ENCODE assay signal across 4 fruit fly cellular contexts in the genomic region with DNA sequence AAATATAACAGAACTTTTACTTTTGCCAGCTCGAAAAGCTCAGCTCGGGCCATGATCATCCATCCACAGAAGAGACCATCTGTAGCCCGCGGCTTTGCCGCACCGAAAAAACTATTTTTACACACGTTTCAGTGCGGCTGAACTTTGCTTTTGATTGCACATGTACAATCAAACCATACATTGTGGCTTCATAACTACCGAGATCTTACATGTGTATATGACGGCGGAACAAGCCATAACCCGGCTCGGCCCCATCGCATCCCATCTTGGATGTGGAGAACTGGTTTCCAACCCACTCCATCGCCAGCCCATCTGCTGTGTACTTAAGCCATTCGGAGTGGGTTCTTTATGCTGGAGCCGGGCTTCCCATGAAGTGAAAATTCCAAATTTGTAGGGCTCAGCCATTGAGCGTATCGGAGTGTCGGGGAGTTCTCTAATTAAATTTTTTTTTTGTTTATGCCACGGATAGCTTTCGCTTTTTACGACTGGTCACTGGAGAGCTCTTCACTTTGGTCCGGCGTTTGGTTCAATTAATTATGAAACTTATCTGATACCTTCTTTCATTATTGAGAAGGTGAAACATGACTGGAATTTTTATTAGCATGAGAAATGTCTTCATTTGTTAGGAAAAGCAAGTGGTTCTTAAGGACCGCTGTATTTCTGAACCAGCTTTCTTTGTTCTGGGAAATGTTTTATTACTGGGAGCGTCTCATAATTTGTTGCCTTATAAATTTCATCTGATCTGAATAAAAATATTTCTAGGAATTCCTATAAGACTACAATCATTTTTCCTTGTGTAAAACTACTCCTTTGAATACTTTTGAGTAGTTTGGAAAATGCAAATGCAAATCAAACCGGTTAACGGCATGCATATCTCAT.
TF ChIP-seq lines count a peak whose summit lies in the region.

No protein-coding gene starts in this region.

- TF ChIP-seq CTCF in whole organism, embryonic (GFP tag; optimal IDR thresholded peaks at IDR 0.05; lab: Kevin White, UChicago), result no peak

TF ChIP-seq in whole organism, embryonic, 481 proteins besides CTCF, POLR2A, EP300 and RAD21:
- TF ChIP-seq CG17359 (tag; optimal IDR thresholded peaks at IDR 0.05; lab: Kevin White, UChicago), result no peak
- no peak for TF ChIP-seq peb (GFP tag; IDR thresholded peaks at IDR 0.05; lab: Robert Waterston, UW)
- TF ChIP-seq nerfin-2 (GFP tag; IDR thresholded peaks at IDR 0.05; lab: Robert Waterston, UW; ENCODE audit: partially characterized antibody), result peak; percentile 26; the same call in 1 of the 2 replicates
- TF ChIP-seq Xbp1 (GFP tag; optimal IDR thresholded peaks at IDR 0.05; lab: Kevin White, UChicago), result no peak
- TF ChIP-seq CG7372 (GFP tag; IDR thresholded peaks at IDR 0.05; lab: Robert Waterston, UW), result no peak
- TF ChIP-seq bigmax (GFP tag; optimal IDR thresholded peaks at IDR 0.05; lab: Kevin White, UChicago), result no peak
- no peak for TF ChIP-seq Fer2 (tag; optimal IDR thresholded peaks at IDR 0.05; lab: Kevin White, UChicago)
- no peak for TF ChIP-seq CG6272 (GFP tag; IDR thresholded peaks at IDR 0.05; lab: Robert Waterston, UW)
- 0 out of 4 replicates have a peak, but pooled peaks have one; percentile 41 for TF ChIP-seq chinmo (GFP tag; IDR thresholded peaks at IDR 0.05; lab: Robert Waterston, UW; ENCODE audit: partially characterized antibody)
- peak; percentile 96 for TF ChIP-seq Blimp-1 (GFP tag; optimal IDR thresholded peaks at IDR 0.05; lab: Kevin White, UChicago)
- TF ChIP-seq pb (GFP tag; optimal IDR thresholded peaks at IDR 0.05; lab: Kevin White, UChicago), result no peak
- peak; percentile 52 for TF ChIP-seq kni (GFP tag; optimal IDR thresholded peaks at IDR 0.05; lab: Kevin White, UChicago)
- TF ChIP-seq CG2199 (GFP tag; IDR thresholded peaks at IDR 0.05; lab: Robert Waterston, UW), result 0 out of 3 replicates have a peak, but pooled peaks have one; percentile 30
- TF ChIP-seq bsh (GFP tag; optimal IDR thresholded peaks at IDR 0.05; lab: Kevin White, UChicago), result peak in 1 of 2 experiments; percentile 11
- TF ChIP-seq sqz (GFP tag; optimal IDR thresholded peaks at IDR 0.05; lab: Kevin White, UChicago), result peak; percentile 41

TF ChIP-seq in whole organism, prepupa, 60 proteins besides CTCF, POLR2A, EP300 and RAD21:
- peak; percentile 72 for TF ChIP-seq CG32006 (GFP tag; optimal IDR thresholded peaks at IDR 0.05; lab: Kevin White, UChicago)
- 0 out of 3 replicates have a peak, but pooled peaks have one; percentile 28 for TF ChIP-seq eg (GFP tag; IDR thresholded peaks at IDR 0.05; lab: Robert Waterston, UW)
- TF ChIP-seq svp (GFP tag; lab: Kevin White, UChicago), result no peak
- peak; percentile 96 for TF ChIP-seq dsx (GFP tag; optimal IDR thresholded peaks at IDR 0.05; lab: Kevin White, UChicago; ENCODE audit: poor library complexity, severe bottlenecking)
- TF ChIP-seq CG10631 (GFP tag; optimal IDR thresholded peaks at IDR 0.05; lab: Kevin White, UChicago), result peak; percentile 37
- no peak for TF ChIP-seq vri (GFP tag; optimal IDR thresholded peaks at IDR 0.05; lab: Kevin White, UChicago)
- peak; percentile 34 for TF ChIP-seq CG3032 (tag; optimal IDR thresholded peaks at IDR 0.05; lab: Kevin White, UChicago)
- peak; percentile 28; the same call in 1 of the 2 replicates for TF ChIP-seq CG15336 (GFP tag; IDR thresholded peaks at IDR 0.05; lab: Robert Waterston, UW)
- peak; percentile 73 for TF ChIP-seq Eip78C (GFP tag; lab: Kevin White, UChicago)
- no peak for TF ChIP-seq Eip93F (GFP tag; optimal IDR thresholded peaks at IDR 0.05; lab: Kevin White, UChicago)
- TF ChIP-seq CG8119 (GFP tag; IDR thresholded peaks at IDR 0.05; lab: Robert Waterston, UW), result peak; percentile 45; the same call in 2 of the 3 replicates
- peak in 1 of 2 experiments; percentile 3 for TF ChIP-seq ss (GFP tag; optimal IDR thresholded peaks at IDR 0.05; lab: Kevin White, UChicago)
- TF ChIP-seq Sox14 (GFP tag; optimal IDR thresholded peaks at IDR 0.05; lab: Kevin White, UChicago), result peak; percentile 48
- TF ChIP-seq Met (GFP tag; optimal IDR thresholded peaks at IDR 0.05; lab: Kevin White, UChicago), result no peak
- 0 out of 3 replicates have a peak, but pooled peaks have one; percentile 21 for TF ChIP-seq CG6163 (GFP tag; IDR thresholded peaks at IDR 0.05; lab: Robert Waterston, UW)
- peak; percentile 13 for TF ChIP-seq spab (GFP tag; optimal IDR thresholded peaks at IDR 0.05; lab: Kevin White, UChicago)
- TF ChIP-seq CG8632 (GFP tag; optimal IDR thresholded peaks at IDR 0.05; lab: Kevin White, UChicago), result no peak
- TF ChIP-seq Sox102F (GFP tag; optimal IDR thresholded peaks at IDR 0.05; lab: Kevin White, UChicago), result peak; percentile 0
- TF ChIP-seq CG3919 (GFP tag; optimal IDR thresholded peaks at IDR 0.05; lab: Kevin White, UChicago), result peak; percentile 46
- no peak for TF ChIP-seq CG16779 (tag; optimal IDR thresholded peaks at IDR 0.05; lab: Kevin White, UChicago)

TF ChIP-seq in whole organism, pupa, 21 proteins besides CTCF, POLR2A, EP300 and RAD21:
- TF ChIP-seq CG14655 (GFP tag; optimal IDR thresholded peaks at IDR 0.05; lab: Kevin White, UChicago) (peak; percentile 83), CG12605 (GFP tag; IDR thresholded peaks at IDR 0.05; lab: Robert Waterston, UW) (no peak), CG8159 (tag; optimal IDR thresholded peaks at IDR 0.05; lab: Kevin White, UChicago) (peak; percentile 33), Snoo (tag; optimal IDR thresholded peaks at IDR 0.05; lab: Kevin White, UChicago) (no peak), CG4496 (GFP tag; IDR thresholded peaks at IDR 0.05; lab: Robert Waterston, UW) (0 out of 3 replicates have a peak, but pooled peaks have one; percentile 25), CG32121 (GFP tag; IDR thresholded peaks at IDR 0.05; lab: Robert Waterston, UW) (no peak), CG10348 (GFP tag; IDR thresholded peaks at IDR 0.05; lab: Robert Waterston, UW) (no peak), EcR (GFP tag; optimal IDR thresholded peaks at IDR 0.05; lab: Kevin White, UChicago) (peak; percentile 51), CG8301 (tag; optimal IDR thresholded peaks at IDR 0.05; lab: Kevin White, UChicago) (peak; percentile 66), CG34367 (tag; optimal IDR thresholded peaks at IDR 0.05; lab: Kevin White, UChicago) (no peak), CG17806 (tag; optimal IDR thresholded peaks at IDR 0.05; lab: Kevin White, UChicago) (peak; percentile 33), Pif1B (GFP tag; optimal IDR thresholded peaks at IDR 0.05; lab: Kevin White, UChicago) (no peak), CG15710 (tag; optimal IDR thresholded peaks at IDR 0.05; lab: Kevin White, UChicago) (peak; percentile 6), Pif1A (GFP tag; optimal IDR thresholded peaks at IDR 0.05; lab: Kevin White, UChicago) (no peak), fd96Ca (GFP tag; IDR thresholded peaks at IDR 0.05; lab: Robert Waterston, UW) (no peak), Ets98B (GFP tag; IDR thresholded peaks at IDR 0.05; lab: Robert Waterston, UW) (no peak), gl (tag; optimal IDR thresholded peaks at IDR 0.05; lab: Kevin White, UChicago) (no peak), rn (GFP tag; IDR thresholded peaks at IDR 0.05; lab: Robert Waterston, UW) (no peak), D1 (tag; optimal IDR thresholded peaks at IDR 0.05; lab: Kevin White, UChicago) (peak; percentile 8), CG13204 (GFP tag; optimal IDR thresholded peaks at IDR 0.05; lab: Kevin White, UChicago) (no peak), CG9948 (tag; optimal IDR thresholded peaks at IDR 0.05; lab: Kevin White, UChicago) (peak; percentile 53)

TF ChIP-seq in whole organism, wandering third instar larva, 38 proteins besides CTCF, POLR2A, EP300 and RAD21:
- TF ChIP-seq Rel (GFP tag; optimal IDR thresholded peaks at IDR 0.05; lab: Kevin White, UChicago) (no peak), Rel (tag; optimal IDR thresholded peaks at IDR 0.05; lab: Kevin White, UChicago) (peak; percentile 1), dl (GFP tag; optimal IDR thresholded peaks at IDR 0.05; lab: Kevin White, UChicago; ENCODE audit: insufficient read depth in 1 of 2, partially characterized antibody in 2 of 2) (no peak)
